Fruit fly (Drosophila melanogaster) whole organism, embryonic: Measurements from ENCODE around the gene CG34258.
A peak's percentile ranks its signal among the peaks of the same experiment; 100 is the strongest.

Source experiments
- Bdp1 ChIP-seq: fragments of 200-800 bp; sonication (Bioruptor generic); optimal IDR thresholded peaks from 3 replicates; lab custom pipeline; 2016; ENCODE audit warnings: missing biosample characterization, missing genetic modification characterization
- Bgb ChIP-seq: fragments of 200-800 bp; sonication (Bioruptor generic); IDR thresholded peaks from 2 replicates; pipeline ENCODE4 v1.3.6; 2022; ENCODE audit warnings: missing biosample characterization, missing genetic modification characterization; ENCODE audit not compliant: partially characterized antibody
- CG10366 ChIP-seq: fragments of 200-800 bp; sonication (Bioruptor generic); IDR thresholded peaks from 2 replicates; pipeline ENCODE4 v1.3.6; 2022; ENCODE audit warnings: missing biosample characterization, missing genetic modification characterization
- CG10543 ChIP-seq: fragments of 200-800 bp; sonication (Bioruptor generic); optimal IDR thresholded peaks from 3 replicates; lab custom pipeline; 2017; ENCODE audit warnings: missing biosample characterization, mild to moderate bottlenecking, missing genetic modification characterization, moderate library complexity
- CG10979 ChIP-seq: fragments of 200-800 bp; sonication (Bioruptor generic); optimal IDR thresholded peaks from 2 replicates; lab custom pipeline; 2018; ENCODE audit warnings: missing biosample characterization, mild to moderate bottlenecking, missing genetic modification characterization, moderate library complexity
- CG11085 ChIP-seq: fragments of 200-800 bp; sonication (Bioruptor generic); IDR thresholded peaks from 2 replicates; pipeline ENCODE4 v1.3.6; 2022; ENCODE audit warnings: missing biosample characterization, missing genetic modification characterization
- CG11093 ChIP-seq: fragments of 200-800 bp; sonication (Bioruptor generic); IDR thresholded peaks from 3 replicates; pipeline ENCODE4 v1.3.6; 2022; ENCODE audit warnings: missing biosample characterization, missing genetic modification characterization
- CG11398 ChIP-seq: fragments of 200-800 bp; sonication (Bioruptor generic); optimal IDR thresholded peaks from 2 replicates; lab custom pipeline; 2016; ENCODE audit warnings: missing biosample characterization, missing genetic modification characterization
- CG14710 ChIP-seq: fragments of 200-800 bp; sonication (Bioruptor generic); optimal IDR thresholded peaks from 3 replicates; lab custom pipeline; 2019; ENCODE audit warnings: missing biosample characterization, mild to moderate bottlenecking, missing genetic modification characterization, moderate library complexity
- CG14965 ChIP-seq: fragments of 200-800 bp; sonication (Bioruptor generic); optimal IDR thresholded peaks from 2 replicates; lab custom pipeline; 2016; ENCODE audit warnings: missing biosample characterization, missing genetic modification characterization, borderline replicate concordance
- CG1603 ChIP-seq: fragments of 200-800 bp; sonication (Bioruptor generic); optimal IDR thresholded peaks from 2 replicates; lab custom pipeline; 2019; ENCODE audit warnings: missing biosample characterization, mild to moderate bottlenecking, missing genetic modification characterization, moderate library complexity
- CG17568 ChIP-seq: fragments of 200-800 bp; sonication (Bioruptor generic); optimal IDR thresholded peaks from 2 replicates; lab custom pipeline; 2018; ENCODE audit warnings: missing biosample characterization, mild to moderate bottlenecking, missing genetic modification characterization, moderate library complexity
- CG18476 ChIP-seq: fragments of 200-800 bp; sonication (Bioruptor generic); optimal IDR thresholded peaks from 2 replicates; lab custom pipeline; 2016; ENCODE audit warnings: missing biosample characterization, mild to moderate bottlenecking, missing genetic modification characterization
- CG31365 ChIP-seq: fragments of 200-800 bp; sonication (Bioruptor generic); optimal IDR thresholded peaks from 2 replicates; lab custom pipeline; 2018; ENCODE audit warnings: missing biosample characterization, mild to moderate bottlenecking, missing genetic modification characterization
- CG31441 ChIP-seq: fragments of 200-800 bp; sonication (Bioruptor generic); IDR thresholded peaks from 2 replicates; pipeline ENCODE4 v1.3.6; 2022; ENCODE audit warnings: missing biosample characterization, missing genetic modification characterization
- CG3281 ChIP-seq: fragments of 200-800 bp; sonication (Bioruptor generic); optimal IDR thresholded peaks from 3 replicates; lab custom pipeline; 2017; ENCODE audit warnings: missing biosample characterization, mild to moderate bottlenecking, missing genetic modification characterization
- CG34376 ChIP-seq: fragments of 200-800 bp; sonication (Bioruptor generic); optimal IDR thresholded peaks from 2 replicates; lab custom pipeline; 2018; ENCODE audit warnings: missing biosample characterization, mild to moderate bottlenecking, missing genetic modification characterization
- CG3847 ChIP-seq: fragments of 200-800 bp; sonication (Bioruptor generic); IDR thresholded peaks from 2 replicates; pipeline ENCODE4 v1.3.6; 2022; ENCODE audit warnings: missing biosample characterization, missing genetic modification characterization
- CG3995 ChIP-seq: fragments of 200-800 bp; sonication (Bioruptor generic); optimal IDR thresholded peaks from 3 replicates; lab custom pipeline; 2016; ENCODE audit warnings: missing biosample characterization, missing genetic modification characterization
- CG43689 ChIP-seq: fragments of 200-800 bp; sonication (Bioruptor generic); IDR thresholded peaks from 2 replicates; pipeline ENCODE4 v1.3.6; 2022; ENCODE audit warnings: missing biosample characterization, missing genetic modification characterization
- CG4730 ChIP-seq: fragments of 200-800 bp; sonication (Bioruptor generic); IDR thresholded peaks from 2 replicates; pipeline ENCODE4 v1.3.6; 2022; ENCODE audit warnings: missing biosample characterization, missing genetic modification characterization
- CG6175 ChIP-seq: fragments of 200-800 bp; sonication (Bioruptor generic); IDR thresholded peaks from 3 replicates; pipeline ENCODE4 v1.3.6; 2022; ENCODE audit warnings: missing biosample characterization, missing genetic modification characterization
- CG7745 ChIP-seq: fragments of 200-800 bp; sonication (Bioruptor generic); optimal IDR thresholded peaks from 2 replicates; lab custom pipeline; 2018; ENCODE audit warnings: missing biosample characterization, mild to moderate bottlenecking, missing genetic modification characterization, moderate library complexity
- CG7928 ChIP-seq: fragments of 200-800 bp; sonication (Bioruptor generic); optimal IDR thresholded peaks from 2 replicates; lab custom pipeline; 2017; ENCODE audit warnings: missing biosample characterization, mild to moderate bottlenecking, missing genetic modification characterization
- CoRest ChIP-seq: fragments of 200-800 bp; sonication (Bioruptor generic); optimal IDR thresholded peaks from 3 replicates; lab custom pipeline; 2018; ENCODE audit warnings: missing biosample characterization, mild to moderate bottlenecking, missing genetic modification characterization, moderate library complexity
- Elba2 ChIP-seq: fragments of 200-800 bp; sonication (Bioruptor generic); optimal IDR thresholded peaks from 3 replicates; lab custom pipeline; 2016; ENCODE audit warnings: missing biosample characterization, missing genetic modification characterization
- HmgD ChIP-seq: fragments of 200-800 bp; sonication (Bioruptor generic); optimal IDR thresholded peaks from 3 replicates; lab custom pipeline; 2016; ENCODE audit warnings: missing biosample characterization, missing genetic modification characterization
- Mes4 ChIP-seq: fragments of 200-800 bp; sonication (Bioruptor generic); optimal IDR thresholded peaks from 2 replicates; lab custom pipeline; 2016; ENCODE audit warnings: missing biosample characterization, missing genetic modification characterization
- Optix ChIP-seq: fragments of 200-800 bp; sonication (Bioruptor generic); IDR thresholded peaks from 3 replicates; pipeline ENCODE4 v1.3.6; 2022; ENCODE audit warnings: missing biosample characterization, missing genetic modification characterization
- Sin3A ChIP-seq: fragments of >200 bp; optimal IDR thresholded peaks from 2 replicates; lab custom pipeline; 2018
- Six4 ChIP-seq: fragments of 200-800 bp; sonication (Bioruptor generic); optimal IDR thresholded peaks from 2 replicates; lab custom pipeline; 2016; ENCODE audit warnings: missing biosample characterization, missing genetic modification characterization
- Sry-δ ChIP-seq: fragments of 200-800 bp; sonication (Bioruptor generic); optimal IDR thresholded peaks from 2 replicates; lab custom pipeline; 2016; ENCODE audit warnings: missing biosample characterization, missing genetic modification characterization
- Usf ChIP-seq: fragments of 200-800 bp; sonication (Bioruptor generic); optimal IDR thresholded peaks from 2 replicates; lab custom pipeline; 2017; ENCODE audit warnings: missing genotype, missing biosample characterization, missing genetic modification characterization
- ato ChIP-seq: fragments of 200-800 bp; sonication (Bioruptor generic); IDR thresholded peaks from 2 replicates; pipeline ENCODE4 v1.3.6; 2022; ENCODE audit warnings: missing biosample characterization, missing genetic modification characterization; ENCODE audit not compliant: partially characterized antibody
- bcd ChIP-seq: fragments of 200-800 bp; sonication (Bioruptor generic); optimal IDR thresholded peaks from 2 replicates; lab custom pipeline; 2017; ENCODE audit warnings: missing biosample characterization, mild to moderate bottlenecking, missing genetic modification characterization
- cato ChIP-seq: fragments of 200-800 bp; sonication (Bioruptor generic); optimal IDR thresholded peaks from 2 replicates; lab custom pipeline; 2016; ENCODE audit warnings: missing biosample characterization, missing genetic modification characterization, borderline replicate concordance
- dmrt99B ChIP-seq: fragments of 200-800 bp; sonication (Bioruptor generic); optimal IDR thresholded peaks from 2 replicates; lab custom pipeline; 2018; ENCODE audit warnings: missing biosample characterization, mild to moderate bottlenecking, missing genetic modification characterization, moderate library complexity
- fd102C ChIP-seq: fragments of 200-800 bp; sonication (Bioruptor generic); optimal IDR thresholded peaks from 2 replicates; lab custom pipeline; 2018; ENCODE audit warnings: missing biosample characterization, mild to moderate bottlenecking, missing genetic modification characterization, moderate library complexity
- gfzf ChIP-seq: fragments of 200-800 bp; sonication (Bioruptor generic); optimal IDR thresholded peaks from 2 replicates; lab custom pipeline; 2016; ENCODE audit warnings: missing biosample characterization, mild to moderate bottlenecking, missing genetic modification characterization, moderate library complexity
- grau ChIP-seq: fragments of 200-800 bp; optimal IDR thresholded peaks from 3 replicates; lab custom pipeline; 2019; ENCODE audit warnings: missing biosample characterization, mild to moderate bottlenecking, missing genetic modification characterization, moderate library complexity
- ham ChIP-seq: fragments of 200-800 bp; sonication (Bioruptor generic); IDR thresholded peaks from 2 replicates; pipeline ENCODE4 v1.3.6; 2022; ENCODE audit warnings: missing biosample characterization, missing genetic modification characterization
- klu ChIP-seq: fragments of 200-800 bp; sonication (Bioruptor generic); IDR thresholded peaks from 2 replicates; pipeline ENCODE4 v1.3.6; 2022; ENCODE audit warnings: missing biosample characterization, missing genetic modification characterization
- lmd ChIP-seq: fragments of 200-800 bp; sonication (Bioruptor generic); IDR thresholded peaks from 2 replicates; pipeline ENCODE4 v1.3.6; 2022; ENCODE audit warnings: missing biosample characterization, missing genetic modification characterization
- nau ChIP-seq: fragments of 200-800 bp; sonication (Bioruptor generic); optimal IDR thresholded peaks from 3 replicates; lab custom pipeline; 2017; ENCODE audit warnings: missing biosample characterization, mild to moderate bottlenecking, missing genetic modification characterization, missing genetic modification reagents
- rib ChIP-seq: fragments of 200-800 bp; sonication (Bioruptor generic); IDR thresholded peaks from 2 replicates; pipeline ENCODE4 v1.3.6; 2022; ENCODE audit warnings: missing biosample characterization, missing genetic modification characterization
- sens ChIP-seq: fragments of 200-800 bp; sonication (Bioruptor generic); peaks from one replicate; lab custom pipeline; 2016; ENCODE audit warnings: missing biosample characterization, missing genetic modification characterization
- sr ChIP-seq: fragments of 200-800 bp; sonication (Bioruptor generic); IDR thresholded peaks from 3 replicates; pipeline ENCODE4 v1.3.6; 2022; ENCODE audit warnings: missing biosample characterization, missing genetic modification characterization
- ssp ChIP-seq: fragments of 200-800 bp; sonication (Bioruptor generic); IDR thresholded peaks from 2 replicates; pipeline ENCODE4 v1.3.6; 2022; ENCODE audit warnings: missing biosample characterization, missing genetic modification characterization
- stc ChIP-seq: fragments of 200-800 bp; sonication (Bioruptor generic); IDR thresholded peaks from 2 replicates; pipeline ENCODE4 v1.3.6; 2022; ENCODE audit warnings: missing biosample characterization, missing genetic modification characterization
- tap ChIP-seq: fragments of 200-800 bp; optimal IDR thresholded peaks from 3 replicates; lab custom pipeline; 2019; ENCODE audit warnings: missing biosample characterization, mild to moderate bottlenecking, missing genetic modification characterization, moderate library complexity
- tll ChIP-seq, 2 experiments: fragments of 200-800 bp in 1 of 2; fragments of >200 bp in 1 of 2; sonication (Bioruptor generic) in 1 of 2; optimal IDR thresholded peaks; 2 replicates each; lab custom pipeline; 2017 to 2019; ENCODE audit warnings: missing biosample characterization in 2 of 2, missing genetic modification characterization in 2 of 2, mild to moderate bottlenecking in 1 of 2, moderate library complexity in 1 of 2
- trh ChIP-seq: fragments of 200-800 bp; sonication (Bioruptor generic); optimal IDR thresholded peaks from 2 replicates; lab custom pipeline; 2016; ENCODE audit warnings: missing biosample characterization, missing genetic modification characterization

The CG34258 gene

dm6 chr3L:19939024-19939423, 12.7 kb downstream of the CG34258 start, which contains the start of gene Ac76E (continued):
- TF ChIP-seq gfzf (GFP tag; lab: Kevin White, UChicago) (no peak), Elba2 (GFP tag; lab: Kevin White, UChicago) (peak; percentile 77), CG31441 (GFP tag; lab: Robert Waterston, UW) (no peak), nau (peak; percentile 28), Optix (no peak), Sin3A (lab: Kevin White, UChicago) (no peak), cato (no peak), CG14965 (no peak), klu (GFP tag; lab: Robert Waterston, UW) (no peak), CG11398 (no peak), Six4 (GFP tag; lab: Kevin White, UChicago) (no peak), grau (tag; lab: Kevin White, UChicago) (no peak), CG4730 (GFP tag; lab: Robert Waterston, UW) (no peak), Bgb (GFP tag; lab: Robert Waterston, UW) (peak; percentile 67), CG3847 (GFP tag; lab: Robert Waterston, UW) (0 out of 2 replicates have a peak, but pooled peaks have one; percentile 7), CG11085 (GFP tag; lab: Robert Waterston, UW) (no peak), CG7745 (tag; lab: Kevin White, UChicago) (no peak), CG7928 (GFP tag; lab: Kevin White, UChicago) (no peak), CoRest (no peak), CG3995 (GFP tag; lab: Kevin White, UChicago) (no peak), CG10979 (tag; lab: Kevin White, UChicago) (no peak), tll (GFP tag; optimal IDR thresholded peaks at IDR 0.05; lab: Kevin White, UChicago) (no peak), Bdp1 (GFP tag; lab: Kevin White, UChicago) (no peak), CG10543 (peak; percentile 46), trh (GFP tag; lab: Kevin White, UChicago) (no peak), CG1603 (tag; lab: Kevin White, UChicago) (no peak), Sry-δ (GFP tag; lab: Kevin White, UChicago) (no peak), CG17568 (GFP tag; lab: Kevin White, UChicago) (no peak), CG34376 (GFP tag; lab: Kevin White, UChicago) (peak; percentile 30), sr (no peak), Usf (GFP tag; lab: Kevin White, UChicago) (no peak), HmgD (no peak), tap (tag; lab: Kevin White, UChicago) (no peak), CG3281 (GFP tag; lab: Kevin White, UChicago) (peak; percentile 29), ssp (GFP tag; lab: Robert Waterston, UW) (no peak), lmd (GFP tag; lab: Robert Waterston, UW) (no peak), Mes4 (GFP tag; lab: Kevin White, UChicago) (no peak), sens (GFP tag; lab: Kevin White, UChicago) (no peak), ato (GFP tag; lab: Robert Waterston, UW) (no peak), CG31365 (tag; lab: Kevin White, UChicago) (no peak), CG43689 (GFP tag; lab: Robert Waterston, UW) (no peak), bcd (GFP tag; lab: Kevin White, UChicago) (no peak), CG11093 (GFP tag; lab: Robert Waterston, UW) (no peak), CG14710 (tag; lab: Kevin White, UChicago) (no peak), fd102C (GFP tag; lab: Kevin White, UChicago) (no peak), CG6175 (GFP tag; lab: Robert Waterston, UW) (no peak), ham (GFP tag; lab: Robert Waterston, UW) (no peak), stc (GFP tag; lab: Robert Waterston, UW) (peak; percentile 19; the same call in 1 of the 2 replicates), dmrt99B (tag; lab: Kevin White, UChicago) (no peak), CG10366 (GFP tag; lab: Robert Waterston, UW) (no peak), rib (GFP tag; lab: Robert Waterston, UW) (peak; percentile 68), CG18476 (GFP tag; lab: Kevin White, UChicago) (no peak)
